Worm (Caenorhabditis elegans) whole organism, midembryonic: ENCODE results near the gene cash-1.

Source experiments
- T22C8.4 ChIP-seq: fragments of 200-800 bp; sonication (Bioruptor generic); IDR thresholded peaks from 2 replicates; pipeline ENCODE4 v1.3.6; 2022; ENCODE audit warnings: missing genetic modification characterization, missing compliant biosample characterization
- flt-1 ChIP-seq: fragments of 200-800 bp; sonication (Bioruptor generic); IDR thresholded peaks from 2 replicates; pipeline ENCODE4 v1.3.6; 2022; ENCODE audit warnings: missing genetic modification characterization, missing compliant biosample characterization
- klf-2 ChIP-seq: fragments of 200-800 bp; sonication (Bioruptor generic); conservative IDR thresholded peaks from 2 replicates; pipeline ENCODE4 v1.3.6; 2022; ENCODE audit warnings: missing genetic modification reagents, missing genetic modification characterization, missing compliant biosample characterization
- med-1 ChIP-seq: sonication (generic microtip); optimal IDR thresholded peaks from 2 replicates; lab custom pipeline; 2017; ENCODE audit warnings: missing genetic modification characterization, mild to moderate bottlenecking, missing compliant biosample characterization, antibody characterized with exemption, missing genetic modification reagents; ENCODE audit not compliant: insufficient read depth
- ref-1 ChIP-seq: fragments of 200-800 bp; sonication (Bioruptor generic); conservative IDR thresholded peaks from 2 replicates; pipeline ENCODE4 v1.3.6; 2022; ENCODE audit warnings: missing genetic modification reagents, missing genetic modification characterization, missing compliant biosample characterization
- tab-1 ChIP-seq: fragments of 200-800 bp; sonication (Bioruptor generic); IDR thresholded peaks from 2 replicates; pipeline ENCODE4 v1.3.6; 2022; ENCODE audit warnings: missing genetic modification characterization, missing compliant biosample characterization
- ztf-23 ChIP-seq: fragments of 200-800 bp; sonication (Bioruptor generic); IDR thresholded peaks from 2 replicates; pipeline ENCODE4 v1.3.6; 2022; ENCODE audit warnings: missing genetic modification reagents, missing genetic modification characterization, missing compliant biosample characterization
- ztf-29 ChIP-seq: fragments of 200-800 bp; sonication (Bioruptor generic); IDR thresholded peaks from 2 replicates; pipeline ENCODE4 v1.3.6; 2022; ENCODE audit warnings: missing genetic modification reagents, missing genetic modification characterization, missing compliant biosample characterization

- TF ChIP-seq med-1 (GFP tag; lab: Kevin White, UChicago) (no peak), klf-2 (GFP tag; lab: Robert Waterston, UW) (no peak), T22C8.4 (GFP tag; lab: Robert Waterston, UW) (no peak), ztf-29 (GFP tag; lab: Robert Waterston, UW) (no peak), flt-1 (no peak), ztf-23 (0 out of 2 replicates have a peak, but pooled peaks have one; percentile 18), ref-1 (GFP tag; lab: Robert Waterston, UW) (no peak), tab-1 (no peak)
Observed at ce11 chrV:10361830-10362397, at the start of gene cash-1.
